Fruit fly (Drosophila melanogaster) whole organism, embryonic: ENCODE results near the gene CG7492.
A peak's percentile ranks its signal among the peaks of the same experiment; 100 is the strongest.

ENCODE experiments used
- Bdp1 ChIP-seq: fragments of 200-800 bp; sonication (Bioruptor generic); optimal IDR thresholded peaks from 3 replicates; lab custom pipeline; 2016; ENCODE audit warnings: missing biosample characterization, missing genetic modification characterization
- Bgb ChIP-seq: fragments of 200-800 bp; sonication (Bioruptor generic); IDR thresholded peaks from 2 replicates; pipeline ENCODE4 v1.3.6; 2022; ENCODE audit warnings: missing biosample characterization, missing genetic modification characterization; ENCODE audit not compliant: partially characterized antibody
- CG11085 ChIP-seq: fragments of 200-800 bp; sonication (Bioruptor generic); IDR thresholded peaks from 2 replicates; pipeline ENCODE4 v1.3.6; 2022; ENCODE audit warnings: missing biosample characterization, missing genetic modification characterization
- CG13287 ChIP-seq: fragments of 200-800 bp; sonication (Bioruptor generic); IDR thresholded peaks from 2 replicates; pipeline ENCODE4 v1.3.6; 2022; ENCODE audit warnings: missing biosample characterization, missing genetic modification characterization; ENCODE audit not compliant: partially characterized antibody
- CG14710 ChIP-seq: fragments of 200-800 bp; sonication (Bioruptor generic); optimal IDR thresholded peaks from 3 replicates; lab custom pipeline; 2019; ENCODE audit warnings: missing biosample characterization, mild to moderate bottlenecking, missing genetic modification characterization, moderate library complexity
- CG1603 ChIP-seq: fragments of 200-800 bp; sonication (Bioruptor generic); optimal IDR thresholded peaks from 2 replicates; lab custom pipeline; 2019; ENCODE audit warnings: missing biosample characterization, mild to moderate bottlenecking, missing genetic modification characterization, moderate library complexity
- CG17359 ChIP-seq: fragments of 200-800 bp; sonication (Bioruptor generic); optimal IDR thresholded peaks from 3 replicates; lab custom pipeline; 2018; ENCODE audit warnings: missing biosample characterization, mild to moderate bottlenecking, missing genetic modification characterization, moderate library complexity
- CG17385 ChIP-seq: fragments of 200-800 bp; sonication (Bioruptor generic); optimal IDR thresholded peaks from 3 replicates; lab custom pipeline; 2018; ENCODE audit warnings: missing biosample characterization, mild to moderate bottlenecking, missing genetic modification characterization
- CG17829 ChIP-seq: fragments of 200-800 bp; optimal IDR thresholded peaks from 2 replicates; lab custom pipeline; 2019; ENCODE audit warnings: missing biosample characterization, mild to moderate bottlenecking, missing genetic modification characterization, moderate library complexity
- CG18011 ChIP-seq: fragments of 200-800 bp; sonication (Bioruptor generic); optimal IDR thresholded peaks from 2 replicates; lab custom pipeline; 2017; ENCODE audit warnings: missing biosample characterization, missing genetic modification characterization, mild to moderate bottlenecking, moderate library complexity, missing genotype
- CG31441 ChIP-seq: fragments of 200-800 bp; sonication (Bioruptor generic); IDR thresholded peaks from 2 replicates; pipeline ENCODE4 v1.3.6; 2022; ENCODE audit warnings: missing biosample characterization, missing genetic modification characterization
- CG32772 ChIP-seq: fragments of 200-800 bp; sonication (Bioruptor generic); IDR thresholded peaks from 2 replicates; pipeline ENCODE4 v1.3.6; 2022; ENCODE audit warnings: missing biosample characterization, missing genetic modification characterization
- CG3726 ChIP-seq: fragments of 200-800 bp; sonication (Bioruptor generic); IDR thresholded peaks from 3 replicates; pipeline ENCODE4, ENCODE4 v1.3.6; 2022; ENCODE audit warnings: missing biosample characterization, missing genetic modification characterization
- CG6791 ChIP-seq: fragments of 200-800 bp; sonication (Bioruptor generic); IDR thresholded peaks from 3 replicates; pipeline ENCODE4 v1.3.6; 2022; ENCODE audit warnings: missing biosample characterization, missing genetic modification characterization; ENCODE audit not compliant: partially characterized antibody
- CG7839 ChIP-seq: fragments of 200-800 bp; sonication (Bioruptor generic); optimal IDR thresholded peaks from 3 replicates; lab custom pipeline; 2018; ENCODE audit warnings: missing biosample characterization, mild to moderate bottlenecking, missing genetic modification characterization, moderate library complexity
- CG8290 ChIP-seq, 3 experiments: fragments of 200-800 bp; sonication (Bioruptor generic); optimal IDR thresholded peaks; 2 replicates each; lab custom pipeline; 2016 to 2019; ENCODE audit warnings: missing biosample characterization in 3 of 3, missing genetic modification characterization in 3 of 3, mild to moderate bottlenecking in 2 of 3, moderate library complexity in 1 of 3
- CTCF ChIP-seq: fragments of 200-800 bp; sonication (Bioruptor generic); optimal IDR thresholded peaks from 2 replicates; lab custom pipeline; 2017; ENCODE audit warnings: missing biosample characterization, mild to moderate bottlenecking, missing genetic modification characterization, moderate library complexity
- D19B ChIP-seq: fragments of 200-800 bp; sonication (Bioruptor generic); optimal IDR thresholded peaks from 2 replicates; lab custom pipeline; 2017; ENCODE audit warnings: missing biosample characterization, mild to moderate bottlenecking, missing genetic modification characterization
- Dfd ChIP-seq, 2 experiments: fragments of >200 bp; optimal IDR thresholded peaks; 2 replicates each; lab custom pipeline; 2017; ENCODE audit warnings: missing biosample characterization in 2 of 2, missing genetic modification characterization in 2 of 2
- Dp ChIP-seq: fragments of 200-800 bp; sonication (Bioruptor generic); optimal IDR thresholded peaks from 2 replicates; lab custom pipeline; 2018; ENCODE audit warnings: missing biosample characterization, mild to moderate bottlenecking, missing genetic modification characterization, moderate library complexity
- Dref ChIP-seq: fragments of 200-800 bp; sonication (Bioruptor generic); IDR thresholded peaks from 2 replicates; pipeline ENCODE4 v1.3.6; 2022; ENCODE audit warnings: missing biosample characterization, missing genetic modification characterization
- E2f2 ChIP-seq: fragments of 200-800 bp; sonication (Bioruptor generic); IDR thresholded peaks from 2 replicates; pipeline ENCODE4 v1.3.6; 2022; ENCODE audit warnings: missing biosample characterization, missing genetic modification characterization
- Ets65A ChIP-seq: fragments of 200-800 bp; sonication (Bioruptor generic); peaks from one replicate; lab custom pipeline; 2016; ENCODE audit warnings: missing biosample characterization, missing genetic modification characterization
- Hr3 ChIP-seq: fragments of 200-800 bp; sonication (Bioruptor generic); optimal IDR thresholded peaks from 3 replicates; lab custom pipeline; 2016; ENCODE audit warnings: missing biosample characterization, missing genetic modification characterization
- Med ChIP-seq: fragments of 200-800 bp; sonication (Bioruptor generic); peaks from one replicate; lab custom pipeline; 2016; ENCODE audit warnings: missing biosample characterization, missing genetic modification characterization, mild to moderate bottlenecking, inconsistent platforms, moderate library complexity
- Opbp ChIP-seq: fragments of 200-800 bp; sonication (Bioruptor generic); IDR thresholded peaks from 3 replicates; pipeline ENCODE4 v1.3.6; 2022; ENCODE audit warnings: missing biosample characterization, missing genetic modification characterization; ENCODE audit not compliant: partially characterized antibody
- Pdp1 ChIP-seq, 2 experiments: fragments of 200-800 bp; sonication (Bioruptor generic); optimal IDR thresholded peaks; 3 replicates each; lab custom pipeline; 2016; ENCODE audit warnings: missing biosample characterization in 2 of 2, missing genetic modification characterization in 2 of 2, mild to moderate bottlenecking in 1 of 2, moderate library complexity in 1 of 2
- al ChIP-seq: fragments of 200-800 bp; sonication (Bioruptor generic); IDR thresholded peaks from 2 replicates; pipeline ENCODE4 v1.3.6; 2022; ENCODE audit warnings: missing biosample characterization, missing genetic modification characterization
- ap ChIP-seq: fragments of 200-800 bp; sonication (Bioruptor generic); IDR thresholded peaks from 2 replicates; pipeline ENCODE4 v1.3.6; 2022; ENCODE audit warnings: missing biosample characterization, missing genetic modification characterization
- bab2 ChIP-seq: fragments of 200-800 bp; sonication (Bioruptor generic); optimal IDR thresholded peaks from 2 replicates; lab custom pipeline; 2016; ENCODE audit warnings: missing biosample characterization, missing genetic modification characterization
- cwo ChIP-seq: fragments of 200-800 bp; sonication (Bioruptor generic); optimal IDR thresholded peaks from 3 replicates; lab custom pipeline; 2017; ENCODE audit warnings: missing biosample characterization, missing genetic modification characterization, mild to moderate bottlenecking, moderate library complexity, missing genetic modification reagents
- dmrt11E ChIP-seq: fragments of 200-800 bp; sonication (Bioruptor generic); optimal IDR thresholded peaks from 3 replicates; lab custom pipeline; 2018; ENCODE audit warnings: missing biosample characterization, mild to moderate bottlenecking, missing genetic modification characterization, moderate library complexity
- esg ChIP-seq: fragments of 200-800 bp; sonication (Bioruptor generic); conservative IDR thresholded peaks from 2 replicates; pipeline ENCODE4 v1.3.6; 2022; ENCODE audit warnings: missing biosample characterization, missing genetic modification characterization
- eve ChIP-seq, 2 experiments: fragments of >200 bp; optimal IDR thresholded peaks; 2 replicates each; lab custom pipeline; 2017; ENCODE audit warnings: missing biosample characterization in 2 of 2, missing genetic modification characterization in 2 of 2
- fd64A ChIP-seq: fragments of 200-800 bp; sonication (Bioruptor generic); optimal IDR thresholded peaks from 3 replicates; lab custom pipeline; 2018; ENCODE audit warnings: missing biosample characterization, mild to moderate bottlenecking, missing genetic modification characterization
- fu2 ChIP-seq: fragments of 200-800 bp; sonication (Bioruptor generic); optimal IDR thresholded peaks from 2 replicates; lab custom pipeline; 2016; ENCODE audit warnings: missing biosample characterization, missing genetic modification characterization
- hkb ChIP-seq, 2 experiments: fragments of 200-800 bp in 1 of 2; fragments of >200 bp in 1 of 2; sonication (Bioruptor generic) in 1 of 2; IDR thresholded peaks in 1 of 2; optimal IDR thresholded peaks in 1 of 2; 2 replicates each; pipeline versions ENCODE4 v1.3.6 to Lab custom; 2017 to 2022; ENCODE audit warnings: missing biosample characterization in 1 of 2, missing genetic modification characterization in 1 of 2
- jing ChIP-seq: fragments of 200-800 bp; sonication (Bioruptor generic); optimal IDR thresholded peaks from 2 replicates; lab custom pipeline; 2018; ENCODE audit warnings: missing biosample characterization, mild to moderate bottlenecking, missing genetic modification characterization
- knrl ChIP-seq: fragments of 200-800 bp; sonication (Bioruptor generic); IDR thresholded peaks from 3 replicates; pipeline ENCODE4 v1.3.6; 2022; ENCODE audit warnings: missing biosample characterization, missing genetic modification characterization; ENCODE audit not compliant: partially characterized antibody
- nerfin-2 ChIP-seq: fragments of 200-800 bp; sonication (Bioruptor generic); IDR thresholded peaks from 2 replicates; pipeline ENCODE4 v1.3.6; 2022; ENCODE audit warnings: missing biosample characterization, missing genetic modification characterization; ENCODE audit not compliant: partially characterized antibody
- nom ChIP-seq: fragments of 200-800 bp; sonication (Bioruptor generic); optimal IDR thresholded peaks from 2 replicates; lab custom pipeline; 2017; ENCODE audit warnings: missing biosample characterization, missing genetic modification characterization, mild to moderate bottlenecking, moderate library complexity, missing genetic modification reagents
- pum ChIP-seq: fragments of 200-800 bp; sonication (Bioruptor generic); optimal IDR thresholded peaks from 2 replicates; lab custom pipeline; 2016; ENCODE audit warnings: missing biosample characterization, missing genetic modification characterization
- sens ChIP-seq: fragments of 200-800 bp; sonication (Bioruptor generic); peaks from one replicate; lab custom pipeline; 2016; ENCODE audit warnings: missing biosample characterization, missing genetic modification characterization
- tio ChIP-seq: fragments of 200-800 bp; sonication (Bioruptor generic); optimal IDR thresholded peaks from 2 replicates; lab custom pipeline; 2017; ENCODE audit warnings: missing biosample characterization, missing genetic modification characterization, inconsistent platforms
- zen ChIP-seq: fragments of 200-800 bp; sonication (Bioruptor generic); optimal IDR thresholded peaks from 3 replicates; lab custom pipeline; 2018; ENCODE audit warnings: missing biosample characterization, mild to moderate bottlenecking, missing genetic modification characterization, moderate library complexity
- zfh1 ChIP-seq: fragments of 200-800 bp; sonication (Bioruptor generic); IDR thresholded peaks from 3 replicates; pipeline ENCODE4 v1.3.6; 2022; ENCODE audit warnings: missing biosample characterization, missing genetic modification characterization

Gene CG7492

DNA sequence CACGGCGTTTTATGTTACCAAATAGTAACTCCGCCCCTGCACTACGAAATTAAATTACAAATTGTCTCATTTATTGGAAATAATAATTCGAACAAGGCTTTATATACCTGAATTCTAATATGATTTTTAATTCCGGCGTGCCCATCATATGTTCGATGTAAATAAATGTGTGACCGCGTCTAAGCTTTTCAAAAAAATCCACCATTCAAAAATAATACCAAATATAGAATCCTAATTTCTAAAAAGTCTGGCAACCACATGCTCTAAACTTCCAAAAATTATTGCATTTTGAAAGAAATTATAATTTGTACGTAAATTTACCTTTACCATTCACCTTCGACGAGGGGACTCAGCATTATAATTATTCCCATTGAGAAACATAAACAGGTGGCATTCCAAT, 14.3 kb downstream of the CG7492 start, which contains the start of gene Urm1 (continued):
- TF ChIP-seq CG17385 (GFP tag; lab: Kevin White, UChicago) (no peak), E2f2 (GFP tag; lab: Robert Waterston, UW) (peak; percentile 59), Hr3 (GFP tag; lab: Kevin White, UChicago) (no peak), CTCF (no peak)

DNA sequence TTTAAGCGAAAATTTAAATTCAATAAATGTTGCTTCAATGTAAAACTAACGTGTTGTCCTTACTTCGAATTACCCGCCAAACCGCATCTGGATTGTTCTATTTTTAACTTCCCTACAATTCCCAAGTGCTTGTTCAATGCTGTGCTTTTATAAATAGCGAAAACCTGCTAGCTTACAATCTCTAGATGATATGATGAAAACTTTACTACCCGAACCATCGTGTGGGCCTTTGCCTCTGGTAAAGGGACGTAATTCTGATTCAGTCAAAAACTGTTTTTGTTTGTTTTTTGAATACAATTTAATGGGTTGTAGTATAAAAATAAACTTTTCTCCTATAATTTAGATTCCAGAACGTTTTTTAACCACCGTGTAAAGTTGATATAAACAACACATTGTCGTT, 15.0 kb downstream of the CG7492 start:
- TF ChIP-seq Dp (GFP tag; lab: Kevin White, UChicago) (peak; percentile 26), Pdp1 (GFP tag; optimal IDR thresholded peaks at IDR 0.05; lab: Kevin White, UChicago) (no peak), CG18011 (GFP tag; lab: Kevin White, UChicago) (peak; percentile 95), CG17359 (tag; lab: Kevin White, UChicago) (no peak), Bdp1 (GFP tag; lab: Kevin White, UChicago) (peak; percentile 97), nom (no peak), CG13287 (peak; percentile 21; the same call in 1 of the 2 replicates), dmrt11E (tag; lab: Kevin White, UChicago) (no peak), knrl (0 out of 3 replicates have a peak, but pooled peaks have one; percentile 31), Bgb (GFP tag; lab: Robert Waterston, UW) (peak; percentile 48), al (GFP tag; lab: Robert Waterston, UW) (no peak), CG6791 (GFP tag; lab: Robert Waterston, UW) (peak; percentile 67; the same call in 2 of the 3 replicates), tio (GFP tag; lab: Kevin White, UChicago) (no peak), sens (GFP tag; lab: Kevin White, UChicago) (peak; percentile 62), esg (GFP tag; lab: Robert Waterston, UW) (no peak), Med (peak; percentile 21), zfh1 (GFP tag; lab: Robert Waterston, UW) (no peak), fu2 (GFP tag; lab: Kevin White, UChicago) (no peak), D19B (no peak), Opbp (0 out of 3 replicates have a peak, but pooled peaks have one; percentile 30), Dref (GFP tag; lab: Robert Waterston, UW) (no peak), CG11085 (no peak), E2f2 (GFP tag; lab: Robert Waterston, UW) (peak; percentile 59), CG8290 (GFP tag; optimal IDR thresholded peaks at IDR 0.05; lab: Kevin White, UChicago) (no peak), CG8290 (tag; optimal IDR thresholded peaks at IDR 0.05; lab: Kevin White, UChicago) (peak in 1 of 2 experiments; percentile 1), nerfin-2 (0 out of 2 replicates have a peak, but pooled peaks have one; percentile 36)
- TF ChIP-seq, all 482 proteins: peak for 13

DNA sequence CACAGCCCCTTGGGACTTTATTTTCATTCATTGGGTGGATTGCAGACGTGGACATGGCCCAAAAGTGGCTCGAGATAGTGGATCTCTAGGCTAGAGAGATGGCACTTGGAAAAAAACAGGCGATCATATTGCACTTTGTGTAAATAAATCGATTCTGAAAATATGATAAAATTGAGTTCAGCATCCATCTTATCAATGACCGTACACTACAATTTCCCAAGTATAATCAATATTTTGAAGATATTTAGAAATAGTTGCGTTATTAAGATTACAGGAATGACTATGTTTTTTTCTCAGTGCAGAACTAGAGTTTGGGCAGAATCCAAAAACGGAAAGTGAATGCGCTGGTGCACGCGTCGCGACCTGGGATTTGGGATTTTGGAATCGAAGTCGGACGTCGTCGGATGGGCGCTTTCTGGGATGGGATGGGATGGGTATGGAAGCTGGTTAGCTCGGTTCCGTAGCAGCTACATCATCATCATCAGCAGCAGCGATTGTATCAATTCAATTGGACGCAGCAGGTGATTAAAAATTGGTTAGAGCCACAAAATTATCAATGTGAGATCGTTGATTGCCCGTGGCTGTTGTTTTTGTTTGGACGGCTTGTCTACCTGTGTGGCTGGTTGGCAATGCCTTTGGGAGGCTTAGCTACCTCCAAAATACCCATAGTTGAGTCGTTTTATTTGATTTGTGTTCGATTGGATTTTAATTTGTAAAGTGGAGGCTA, 19.6 kb downstream of the CG7492 start:
- TF ChIP-seq fd64A, result no peak
- peak; percentile 27 for TF ChIP-seq bab2 (GFP tag; lab: Kevin White, UChicago)
- peak; percentile 27 for TF ChIP-seq CG17829 (tag; lab: Kevin White, UChicago)
- TF ChIP-seq Ets65A (GFP tag; lab: Kevin White, UChicago), result peak; percentile 90
- peak; percentile 8 for TF ChIP-seq zen (tag; lab: Kevin White, UChicago)
- TF ChIP-seq ap (GFP tag; lab: Robert Waterston, UW), result 0 out of 2 replicates have a peak, but pooled peaks have one; percentile 9
- peak in 1 of 2 experiments; percentile 38 for TF ChIP-seq eve (GFP tag; optimal IDR thresholded peaks at IDR 0.05; lab: Kevin White, UChicago)
- no peak for TF ChIP-seq cwo (GFP tag; lab: Kevin White, UChicago)
- no peak for TF ChIP-seq CG8290 (GFP tag; optimal IDR thresholded peaks at IDR 0.05; lab: Kevin White, UChicago)
- no peak for TF ChIP-seq CG8290 (tag; optimal IDR thresholded peaks at IDR 0.05; lab: Kevin White, UChicago)
- no peak for TF ChIP-seq Opbp
- TF ChIP-seq hkb (optimal IDR thresholded peaks at IDR 0.05; lab: Kevin White, UChicago), result no peak
- TF ChIP-seq hkb (GFP tag; IDR thresholded peaks at IDR 0.05; lab: Robert Waterston, UW), result peak; percentile 53; the same call in 1 of the 2 replicates
- TF ChIP-seq pum (GFP tag; lab: Kevin White, UChicago), result peak; percentile 37
- peak; percentile 35; the same call in 1 of the 2 replicates for TF ChIP-seq CG32772
- peak; percentile 49; the same call in 1 of the 2 replicates for TF ChIP-seq CG31441 (GFP tag; lab: Robert Waterston, UW)
- peak; percentile 69 for TF ChIP-seq CG1603 (tag; lab: Kevin White, UChicago)
- peak; percentile 65 for TF ChIP-seq CG7839
- peak; percentile 45 for TF ChIP-seq CG14710 (tag; lab: Kevin White, UChicago)
- TF ChIP-seq CG3726, result 0 out of 3 replicates have a peak, but pooled peaks have one; percentile 49
- TF ChIP-seq jing (GFP tag; lab: Kevin White, UChicago), result no peak
- no peak for TF ChIP-seq Dfd (GFP tag; optimal IDR thresholded peaks at IDR 0.05; lab: Kevin White, UChicago)
